Worm (Caenorhabditis elegans) whole organism, young adult: Measurements from ENCODE around the gene his-62.

ENCODE experiments used
- C06A6.2 ChIP-seq: fragments of 200-800 bp; sonication (Bioruptor generic); conservative IDR thresholded peaks from 2 replicates; pipeline ENCODE4 v1.3.6; 2022; ENCODE audit warnings: missing genetic modification characterization, missing compliant biosample characterization
- C17E4.6 ChIP-seq: fragments of 200-800 bp; sonication (Bioruptor generic); IDR thresholded peaks from 2 replicates; pipeline ENCODE4 v1.3.6; 2022; ENCODE audit warnings: missing genetic modification reagents, missing genetic modification characterization, missing compliant biosample characterization
- F39B2.1 ChIP-seq: fragments of 200-800 bp; sonication (Bioruptor generic); IDR thresholded peaks from 2 replicates; pipeline ENCODE4 v1.3.6; 2022; ENCODE audit warnings: missing genetic modification reagents, missing genetic modification characterization, missing compliant biosample characterization
- F52B5.7 ChIP-seq: sonication (generic microtip); optimal IDR thresholded peaks from 2 replicates; lab custom pipeline; 2016; ENCODE audit warnings: mild to moderate bottlenecking, missing genetic modification characterization, missing compliant biosample characterization
- F55B11.4 ChIP-seq: sonication (generic microtip); optimal IDR thresholded peaks from 2 replicates; lab custom pipeline; 2016; ENCODE audit warnings: missing compliant biosample characterization, missing genetic modification characterization, borderline replicate concordance; ENCODE audit not compliant: insufficient read depth
- K12H6.12 ChIP-seq: fragments of 200-800 bp; sonication (Bioruptor generic); optimal IDR thresholded peaks from 2 replicates; lab custom pipeline; 2018; ENCODE audit warnings: mild to moderate bottlenecking, missing genetic modification characterization, missing compliant biosample characterization
- T07F8.4 ChIP-seq: sonication (generic microtip); optimal IDR thresholded peaks from 2 replicates; lab custom pipeline; 2016; ENCODE audit warnings: mild to moderate bottlenecking, missing genetic modification characterization, moderate library complexity, missing compliant biosample characterization
- Y53F4B.3 ChIP-seq: fragments of 200-800 bp; sonication (Bioruptor generic); IDR thresholded peaks from 2 replicates; pipeline ENCODE4 v1.3.6; 2022; ENCODE audit warnings: missing genetic modification reagents, missing genetic modification characterization, missing compliant biosample characterization
- Y53G8AR.9 ChIP-seq: fragments of 200-800 bp; sonication (Bioruptor generic); conservative IDR thresholded peaks from 2 replicates; pipeline ENCODE4 v1.3.6; 2022; ENCODE audit warnings: missing genetic modification reagents, missing genetic modification characterization, missing compliant biosample characterization
- Y56A3A.18 ChIP-seq: fragments of 200-800 bp; sonication (Bioruptor generic); IDR thresholded peaks from 2 replicates; pipeline ENCODE4 v1.3.6; 2022; ENCODE audit warnings: missing genetic modification reagents, missing genetic modification characterization, missing compliant biosample characterization
- Y79H2A.3 ChIP-seq: fragments of 200-800 bp; sonication (Bioruptor generic); conservative IDR thresholded peaks from 2 replicates; pipeline ENCODE4 v1.3.6; 2022; ENCODE audit warnings: missing genetic modification reagents, missing genetic modification characterization, missing compliant biosample characterization
- akir-1 ChIP-seq: fragments of 200-800 bp; sonication (Bioruptor generic); optimal IDR thresholded peaks from 2 replicates; lab custom pipeline; 2018; ENCODE audit warnings: mild to moderate bottlenecking, missing genetic modification characterization, moderate library complexity, missing compliant biosample characterization
- aptf-2 ChIP-seq: fragments of 200-800 bp; sonication (Bioruptor generic); conservative IDR thresholded peaks from 2 replicates; pipeline ENCODE4 v1.3.6; 2022; ENCODE audit warnings: missing genetic modification reagents, missing genetic modification characterization, missing compliant biosample characterization
- attf-5 ChIP-seq: fragments of 200-800 bp; sonication (Bioruptor generic); optimal IDR thresholded peaks from 2 replicates; lab custom pipeline; 2018; ENCODE audit warnings: mild to moderate bottlenecking, missing genetic modification characterization, missing compliant biosample characterization
- bed-1 ChIP-seq: fragments of 200-800 bp; sonication (Bioruptor generic); IDR thresholded peaks from 2 replicates; pipeline ENCODE4 v1.3.6; 2022; ENCODE audit warnings: missing genetic modification reagents, missing genetic modification characterization, missing compliant biosample characterization
- ceh-91 ChIP-seq: fragments of 200-800 bp; sonication (Bioruptor generic); IDR thresholded peaks from 2 replicates; pipeline ENCODE4 v1.3.6; 2022; ENCODE audit warnings: missing genetic modification reagents, missing genetic modification characterization, missing compliant biosample characterization
- ekl-4 ChIP-seq: fragments of 200-800 bp; sonication (Bioruptor generic); IDR thresholded peaks from 2 replicates; pipeline ENCODE4 v1.3.6; 2022; ENCODE audit warnings: missing genetic modification reagents, missing genetic modification characterization, missing compliant biosample characterization
- ets-4 ChIP-seq: fragments of 200-800 bp; sonication (Bioruptor generic); optimal IDR thresholded peaks from 2 replicates; lab custom pipeline; 2018; ENCODE audit warnings: mild to moderate bottlenecking, missing genetic modification characterization, missing compliant biosample characterization
- gei-17 ChIP-seq: fragments of 200-800 bp; sonication (Bioruptor generic); optimal IDR thresholded peaks from 2 replicates; lab custom pipeline; 2018; ENCODE audit warnings: mild to moderate bottlenecking, missing genetic modification characterization, missing compliant biosample characterization
- hmg-1.2 ChIP-seq: fragments of 200-800 bp; sonication (Bioruptor generic); IDR thresholded peaks from 2 replicates; pipeline ENCODE4 v1.3.6; 2022; ENCODE audit warnings: missing genetic modification reagents, missing genetic modification characterization, missing compliant biosample characterization
- hrde-1 ChIP-seq: sonication (generic microtip); optimal IDR thresholded peaks from 2 replicates; lab custom pipeline; 2016; ENCODE audit warnings: missing genetic modification characterization, mild to moderate bottlenecking, missing compliant biosample characterization, moderate library complexity, missing genotype, missing genetic modification reagents, borderline replicate concordance
- hsf-1 ChIP-seq: fragments of 200-800 bp; sonication (Bioruptor generic); IDR thresholded peaks from 2 replicates; pipeline ENCODE4 v1.3.6; 2022; ENCODE audit warnings: missing genetic modification reagents, missing genetic modification characterization, missing compliant biosample characterization
- lag-1 ChIP-seq: fragments of 200-800 bp; sonication (Bioruptor generic); IDR thresholded peaks from 2 replicates; pipeline ENCODE4 v1.3.6; 2022; ENCODE audit warnings: missing genetic modification reagents, missing genetic modification characterization, missing compliant biosample characterization
- let-607 ChIP-seq, 2 experiments: fragments of 200-800 bp in 1 of 2; sonication (Bioruptor generic) in 1 of 2; sonication (generic microtip) in 1 of 2; optimal IDR thresholded peaks; 2 replicates each; lab custom pipeline; 2016 to 2018; ENCODE audit warnings: mild to moderate bottlenecking in 2 of 2, missing compliant biosample characterization in 2 of 2, missing genetic modification characterization in 2 of 2, moderate library complexity in 2 of 2, missing genotype in 1 of 2
- lin-26 ChIP-seq: fragments of 200-800 bp; sonication (Bioruptor generic); IDR thresholded peaks from 2 replicates; pipeline ENCODE4 v1.3.6; 2022; ENCODE audit warnings: missing genetic modification reagents, missing genetic modification characterization, missing compliant biosample characterization
- lin-40 ChIP-seq: sonication (generic microtip); optimal IDR thresholded peaks from 2 replicates; lab custom pipeline; 2016; ENCODE audit warnings: missing genetic modification characterization, mild to moderate bottlenecking, missing compliant biosample characterization, missing genotype, missing genetic modification reagents
- lir-1 ChIP-seq: fragments of 200-800 bp; sonication (Bioruptor generic); conservative IDR thresholded peaks from 2 replicates; pipeline ENCODE4 v1.3.6; 2022; ENCODE audit warnings: missing genetic modification reagents, missing genetic modification characterization, missing compliant biosample characterization
- lsl-1 ChIP-seq: fragments of 200-800 bp; sonication (Bioruptor generic); optimal IDR thresholded peaks from 2 replicates; lab custom pipeline; 2018; ENCODE audit warnings: mild to moderate bottlenecking, missing genetic modification characterization, moderate library complexity, missing compliant biosample characterization
- lsy-27 ChIP-seq: sonication (generic microtip); optimal IDR thresholded peaks from 2 replicates; lab custom pipeline; 2017; ENCODE audit warnings: missing genetic modification characterization, mild to moderate bottlenecking, missing compliant biosample characterization, antibody characterized with exemption, missing genotype, borderline replicate concordance; ENCODE audit not compliant: insufficient read depth
- madf-10 ChIP-seq: sonication (generic microtip); optimal IDR thresholded peaks from 2 replicates; lab custom pipeline; 2016; ENCODE audit warnings: mild to moderate bottlenecking, missing genetic modification characterization, missing compliant biosample characterization
- madf-6 ChIP-seq: fragments of 200-800 bp; sonication (Bioruptor generic); IDR thresholded peaks from 2 replicates; pipeline ENCODE4 v1.3.6; 2022; ENCODE audit warnings: missing genetic modification reagents, missing genetic modification characterization, missing compliant biosample characterization
- madf-8 ChIP-seq: fragments of 200-800 bp; sonication (Bioruptor generic); conservative IDR thresholded peaks from 2 replicates; pipeline ENCODE4 v1.3.6; 2022; ENCODE audit warnings: missing genetic modification reagents, missing genetic modification characterization, missing compliant biosample characterization
- mxl-1 ChIP-seq: sonication (generic microtip); optimal IDR thresholded peaks from 2 replicates; lab custom pipeline; 2016; ENCODE audit warnings: missing genetic modification characterization, missing compliant biosample characterization
- nfya-2 ChIP-seq: fragments of 200-800 bp; sonication (Bioruptor generic); IDR thresholded peaks from 2 replicates; pipeline ENCODE4 v1.3.6; 2022; ENCODE audit warnings: missing genetic modification reagents, missing genetic modification characterization, missing compliant biosample characterization
- nfyb-1 ChIP-seq: fragments of 200-800 bp; sonication (Bioruptor generic); IDR thresholded peaks from 2 replicates; pipeline ENCODE4 v1.3.6; 2022; ENCODE audit warnings: missing genetic modification reagents, missing genetic modification characterization, missing compliant biosample characterization
- nhr-120 ChIP-seq: fragments of 200-800 bp; sonication (Bioruptor generic); IDR thresholded peaks from 2 replicates; pipeline ENCODE4 v1.3.6; 2022; ENCODE audit warnings: missing genetic modification characterization, missing compliant biosample characterization
- nhr-27 ChIP-seq: fragments of 200-800 bp; sonication (Bioruptor generic); optimal IDR thresholded peaks from 2 replicates; lab custom pipeline; 2018; ENCODE audit warnings: mild to moderate bottlenecking, missing genetic modification characterization, moderate library complexity, missing compliant biosample characterization
- pha-4 ChIP-seq: fragments of 150-350 bp; sonication (generic microtip); optimal IDR thresholded peaks from 2 replicates; lab custom pipeline; 2014; ENCODE audit warnings: missing biosample characterization, missing genetic modification reagents, missing genetic modification characterization
- repo-1 ChIP-seq: sonication (generic microtip); optimal IDR thresholded peaks from 2 replicates; lab custom pipeline; 2017; ENCODE audit warnings: mild to moderate bottlenecking, missing genetic modification characterization, missing compliant biosample characterization
- sea-2 ChIP-seq: fragments of 200-800 bp; sonication (Bioruptor generic); IDR thresholded peaks from 2 replicates; pipeline ENCODE4 v1.3.6; 2022; ENCODE audit warnings: missing genetic modification characterization, missing compliant biosample characterization
- snpc-3.4 ChIP-seq: sonication (generic microtip); optimal IDR thresholded peaks from 2 replicates; lab custom pipeline; 2017; ENCODE audit warnings: missing genetic modification characterization, mild to moderate bottlenecking, missing compliant biosample characterization, antibody characterized with exemption, moderate library complexity, missing genotype, missing genetic modification reagents
- sptf-2 ChIP-seq: fragments of 200-800 bp; sonication (Bioruptor generic); optimal IDR thresholded peaks from 2 replicates; lab custom pipeline; 2018; ENCODE audit warnings: mild to moderate bottlenecking, missing genetic modification characterization, missing compliant biosample characterization
- unc-130 ChIP-seq: sonication (generic microtip); optimal IDR thresholded peaks from 2 replicates; lab custom pipeline; 2016; ENCODE audit warnings: missing genetic modification reagents, missing genetic modification characterization, missing compliant biosample characterization
- ztf-25 ChIP-seq: fragments of 200-800 bp; sonication (Bioruptor generic); IDR thresholded peaks from 2 replicates; pipeline ENCODE4 v1.3.6; 2022; ENCODE audit warnings: missing genetic modification reagents, missing genetic modification characterization, missing compliant biosample characterization
- ztf-28 ChIP-seq: fragments of 200-800 bp; sonication (Bioruptor generic); IDR thresholded peaks from 2 replicates; pipeline ENCODE4 v1.3.6; 2022; ENCODE audit warnings: missing genetic modification reagents, missing genetic modification characterization, missing compliant biosample characterization
- ztf-3 ChIP-seq: fragments of 200-800 bp; sonication (Bioruptor generic); optimal IDR thresholded peaks from 2 replicates; lab custom pipeline; 2018; ENCODE audit warnings: mild to moderate bottlenecking, missing genetic modification characterization, missing compliant biosample characterization
- ztf-6 ChIP-seq: fragments of 200-800 bp; sonication (Bioruptor generic); IDR thresholded peaks from 2 replicates; pipeline ENCODE4 v1.3.6; 2022; ENCODE audit warnings: missing genetic modification reagents, missing genetic modification characterization, missing compliant biosample characterization

his-62 gene

DNA sequence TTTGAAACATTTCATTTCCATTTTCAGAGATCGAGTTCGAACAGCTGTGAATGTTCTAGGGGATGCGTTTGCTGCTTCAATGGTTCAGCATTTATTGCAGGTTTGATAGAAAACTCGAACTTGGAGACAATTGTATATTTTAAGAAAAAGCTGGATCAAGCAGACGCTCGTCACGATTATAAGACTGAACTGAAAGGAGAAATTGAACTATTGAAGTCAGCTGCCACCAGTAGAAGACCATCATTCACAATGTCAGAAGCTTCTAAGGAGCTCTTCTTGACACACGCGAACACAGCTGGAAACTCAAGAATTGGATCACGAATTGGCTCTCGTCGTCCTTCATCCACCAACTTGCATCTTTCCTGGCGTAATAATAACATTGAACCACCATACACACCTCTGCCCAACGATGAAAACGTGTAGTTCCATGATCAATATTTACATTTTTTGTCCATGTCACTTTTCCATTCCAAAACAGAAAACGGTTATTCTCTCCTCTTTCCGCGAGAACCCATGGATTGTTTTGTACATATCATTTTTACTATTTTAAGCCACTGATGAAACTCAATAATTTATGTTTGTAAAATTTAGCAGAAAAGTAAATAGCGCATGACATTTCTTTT, 19.6 kb downstream of the his-62 start (continued):
- TF ChIP-seq Y53F4B.3 (GFP tag; lab: Robert Waterston, UW) (no peak), Y53G8AR.9 (peak; percentile 88), ztf-3 (GFP tag; lab: Kevin White, UChicago) (no peak), bed-1 (GFP tag; lab: Robert Waterston, UW) (no peak), repo-1 (tag; lab: Kevin White, UChicago) (peak; percentile 88), aptf-2 (GFP tag; lab: Robert Waterston, UW) (no peak), madf-6 (peak; percentile 48), nhr-27 (tag; lab: Kevin White, UChicago) (peak; percentile 54), lir-1 (GFP tag; lab: Robert Waterston, UW) (peak; percentile 19; the same call in 1 of the 2 replicates), Y79H2A.3 (0 out of 2 replicates have a peak, but pooled peaks have one; percentile 46), ekl-4 (GFP tag; lab: Robert Waterston, UW) (no peak; the same call in none of the 2 replicates), lin-40 (tag; lab: Kevin White, UChicago) (peak; percentile 35), madf-10 (tag; lab: Kevin White, UChicago) (peak; percentile 52), madf-8 (GFP tag; lab: Robert Waterston, UW) (no peak), nhr-120 (GFP tag; lab: Robert Waterston, UW) (no peak), mxl-1 (peak; percentile 39), K12H6.12 (no peak), sptf-2 (GFP tag; lab: Kevin White, UChicago) (no peak), lsy-27 (tag; lab: Kevin White, UChicago) (no peak), pha-4 (tag; lab: Kevin White, UChicago) (peak; percentile 36), let-607 (tag; optimal IDR thresholded peaks at IDR 0.05; lab: Kevin White, UChicago) (no peak), akir-1 (GFP tag; lab: Kevin White, UChicago) (no peak), nfyb-1 (GFP tag; lab: Robert Waterston, UW) (0 out of 2 replicates have a peak, but pooled peaks have one; percentile 42), F39B2.1 (GFP tag; lab: Robert Waterston, UW) (0 out of 2 replicates have a peak, but pooled peaks have one; percentile 40), C17E4.6 (GFP tag; lab: Robert Waterston, UW) (no peak), F52B5.7 (tag; lab: Kevin White, UChicago) (peak; percentile 22), attf-5 (GFP tag; lab: Kevin White, UChicago) (peak; percentile 1), T07F8.4 (tag; lab: Kevin White, UChicago) (no peak), hrde-1 (tag; lab: Kevin White, UChicago) (peak; percentile 78), hsf-1 (GFP tag; lab: Robert Waterston, UW) (peak; percentile 67), ztf-28 (GFP tag; lab: Robert Waterston, UW) (no peak), unc-130 (GFP tag; lab: Kevin White, UChicago) (peak; percentile 20), snpc-3.4 (tag; lab: Kevin White, UChicago) (peak; percentile 64), ets-4 (GFP tag; lab: Kevin White, UChicago) (no peak), lsl-1 (GFP tag; lab: Kevin White, UChicago) (peak; percentile 11), C06A6.2 (GFP tag; lab: Robert Waterston, UW) (peak; percentile 48; the same call in 1 of the 2 replicates), sea-2 (GFP tag; lab: Robert Waterston, UW) (no peak), Y56A3A.18 (GFP tag; lab: Robert Waterston, UW) (0 out of 2 replicates have a peak, but pooled peaks have one; percentile 21), ceh-91 (GFP tag; lab: Robert Waterston, UW) (no peak), ztf-6 (GFP tag; lab: Robert Waterston, UW) (no peak), lin-26 (GFP tag; lab: Robert Waterston, UW) (peak; percentile 55; the same call in 1 of the 2 replicates), nfya-2 (GFP tag; lab: Robert Waterston, UW) (no peak), ztf-25 (GFP tag; lab: Robert Waterston, UW) (no peak), gei-17 (GFP tag; lab: Kevin White, UChicago) (no peak), lag-1 (no peak), F55B11.4 (tag; lab: Kevin White, UChicago) (no peak), hmg-1.2 (GFP tag; lab: Robert Waterston, UW) (peak; percentile 50)
